Worm (Caenorhabditis elegans): Measurements from ENCODE around the gene sem-5.

sem-5 gene

DNA sequence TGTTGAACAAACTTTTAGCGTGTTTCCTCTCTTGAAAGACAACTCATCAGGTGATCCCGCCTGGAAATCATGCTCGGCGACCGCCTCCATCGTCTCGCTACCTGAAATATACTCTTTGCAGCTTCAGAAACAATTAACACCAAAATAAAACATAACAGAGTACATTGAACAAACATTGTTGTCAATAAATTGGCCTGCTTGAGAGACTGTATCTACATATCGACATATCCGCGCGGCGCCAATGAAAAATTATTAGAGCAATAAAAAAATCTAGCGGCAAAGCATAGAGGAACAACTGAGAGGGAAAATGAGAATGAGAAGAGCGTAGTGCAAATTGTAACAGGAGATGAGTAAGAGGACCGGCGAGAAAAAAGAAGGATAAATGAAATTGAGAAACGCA lies at the start of gene sem-5:
Gene sem-5 (minus strand): TSS at position 101 of the 400 bp plus-strand sequence.
- TF ChIP-seq sox-4 (tag; optimal IDR thresholded peaks at IDR 0.05) (peak; percentile 13), nfya-1 (tag; optimal IDR thresholded peaks at IDR 0.05) (no peak)

DNA sequence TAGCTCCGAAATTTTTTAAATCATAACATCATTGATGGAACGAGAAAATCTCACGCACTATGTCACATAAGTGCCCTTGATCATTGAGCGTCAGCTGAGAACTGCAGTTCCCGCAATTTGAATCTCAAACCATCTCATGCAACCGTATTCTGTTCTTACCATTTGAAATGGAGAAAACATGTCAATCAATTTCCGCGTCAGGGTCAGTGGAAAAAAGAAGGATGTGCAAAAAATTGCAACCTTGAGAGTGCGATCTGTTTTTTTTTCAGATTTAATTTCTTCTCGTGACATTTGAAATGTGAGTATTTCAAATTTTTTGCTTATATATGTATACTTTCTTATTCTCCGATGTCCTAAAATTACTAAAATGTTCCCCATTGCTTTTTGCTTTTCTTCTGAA lies 49.1 kb upstream of the sem-5 start:
- TF ChIP-seq ahr-1 (tag; optimal IDR thresholded peaks at IDR 0.05) (no peak), hlh-13 (GFP tag; optimal IDR thresholded peaks at IDR 0.05) (no peak), ets-4 (tag; optimal IDR thresholded peaks at IDR 0.05) (no peak), pros-1 (tag; optimal IDR thresholded peaks at IDR 0.05) (no peak), K02D7.2 (tag; optimal IDR thresholded peaks at IDR 0.05) (no peak)

- peak; percentile 5 for TF ChIP-seq ceh-48 (tag; optimal IDR thresholded peaks at IDR 0.05)
- peak; percentile 11 for TF ChIP-seq unc-42 (tag; optimal IDR thresholded peaks at IDR 0.05)
- TF ChIP-seq lim-6 (tag; optimal IDR thresholded peaks at IDR 0.05), result no peak
- TF ChIP-seq ceh-31 (tag; optimal IDR thresholded peaks at IDR 0.05), result peak; percentile 71
Observed at ce11 chrX:8005967-8006366, 44.4 kb upstream of the sem-5 start.

DNA sequence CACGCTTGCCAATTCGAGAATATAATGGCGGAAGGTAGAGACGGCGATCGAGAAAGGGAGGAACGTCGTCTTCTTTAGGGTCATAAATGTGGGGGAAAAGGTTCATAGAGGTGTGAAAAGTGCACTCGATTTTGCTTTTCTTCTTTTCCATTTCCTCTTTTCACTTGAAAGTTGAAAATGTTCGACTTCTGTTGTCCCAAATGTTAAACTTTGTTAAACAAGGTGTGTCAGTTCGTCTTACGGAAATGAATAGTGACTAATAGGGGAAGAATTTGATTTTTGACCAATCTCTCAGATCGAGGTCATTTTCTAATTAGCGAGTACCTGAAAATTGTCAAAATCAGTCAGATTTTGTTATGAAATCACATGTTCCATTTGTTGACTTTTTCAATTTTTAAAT lies 43.3 kb upstream of the sem-5 start:
- peak; percentile 34 for TF ChIP-seq ceh-31 (tag; optimal IDR thresholded peaks at IDR 0.05)
- no peak for TF ChIP-seq ceh-30 (tag; optimal IDR thresholded peaks at IDR 0.05)

DNA sequence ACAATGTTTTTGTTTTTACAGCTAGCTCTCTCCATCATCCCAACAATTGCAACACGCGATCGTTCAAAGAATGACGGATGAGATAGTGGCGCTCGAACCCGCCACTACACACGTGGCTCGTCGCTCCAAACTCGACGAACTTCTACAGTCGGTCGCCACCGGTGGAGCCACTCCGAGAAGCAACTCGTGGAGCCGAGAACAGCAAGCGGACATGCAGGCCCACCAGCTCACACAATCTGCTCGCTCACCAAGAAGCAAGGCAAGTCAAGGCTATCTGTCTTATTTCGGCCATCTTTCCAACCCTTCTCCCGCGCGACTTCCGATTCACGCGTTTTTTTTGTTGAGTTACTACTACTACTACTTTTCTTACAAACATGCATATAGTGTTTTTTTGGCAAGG lies 42.1 kb upstream of the sem-5 start, which contains the start of the genes F45E1.1 and F45E1.2:
Gene F45E1.1 (plus strand): TSS at position 20 of the 400 bp plus-strand sequence.
Gene F45E1.2 (plus strand): TSS at position 71 of the 400 bp plus-strand sequence.
- TF ChIP-seq ceh-6 (GFP tag; optimal IDR thresholded peaks at IDR 0.05) (no peak), hlh-30 (tag; optimal IDR thresholded peaks at IDR 0.05; ENCODE audit: insufficient read depth) (no peak), mec-3 (tag; optimal IDR thresholded peaks at IDR 0.05; ENCODE audit: borderline replicate concordance) (no peak), ceh-31 (tag; optimal IDR thresholded peaks at IDR 0.05) (no peak), sdc-2 (tag; optimal IDR thresholded peaks at IDR 0.05) (no peak), tbx-7 (tag; optimal IDR thresholded peaks at IDR 0.05) (no peak), ztf-16 (tag; optimal IDR thresholded peaks at IDR 0.05) (no peak), ceh-22 (tag; optimal IDR thresholded peaks at IDR 0.05) (no peak), nhr-232 (tag; optimal IDR thresholded peaks at IDR 0.05) (no peak), sox-4 (tag; optimal IDR thresholded peaks at IDR 0.05) (no peak), pha-2 (tag; optimal IDR thresholded peaks at IDR 0.05) (no peak), ceh-14 (tag; optimal IDR thresholded peaks at IDR 0.05) (no peak), odd-2 (tag; optimal IDR thresholded peaks at IDR 0.05) (no peak), pqm-1 (tag; optimal IDR thresholded peaks at IDR 0.05) (no peak), T23F11.4 (GFP tag; optimal IDR thresholded peaks at IDR 0.05) (no peak), nhr-11 (tag; optimal IDR thresholded peaks at IDR 0.05) (no peak), elt-2 (tag; optimal IDR thresholded peaks at IDR 0.05) (no peak), dve-1 (tag; optimal IDR thresholded peaks at IDR 0.05) (no peak), rnt-1 (tag; optimal IDR thresholded peaks at IDR 0.05) (no peak)

DNA sequence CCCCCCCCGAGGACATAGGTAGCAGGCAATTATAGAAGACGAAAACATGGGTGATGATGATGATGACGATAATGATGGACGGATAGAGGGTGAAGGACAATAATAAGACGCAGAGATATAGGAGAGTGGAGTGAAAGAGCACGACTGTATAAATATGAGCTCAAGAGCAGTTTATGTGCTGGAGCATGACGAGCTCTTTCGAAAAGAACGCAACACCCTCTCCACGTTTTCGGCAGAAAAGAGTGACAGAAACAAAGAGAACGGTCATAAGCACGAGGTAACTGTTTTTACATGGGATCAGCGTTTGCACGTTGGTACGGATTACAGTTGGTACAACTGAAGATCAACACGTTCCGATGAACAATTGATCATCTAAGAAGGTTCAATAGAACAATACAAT lies 37.4 kb upstream of the sem-5 start:
- TF ChIP-seq ama-1 (optimal IDR thresholded peaks at IDR 0.05) (no peak), ceh-2 (tag; optimal IDR thresholded peaks at IDR 0.05) (no peak), elt-2 (tag; optimal IDR thresholded peaks at IDR 0.05) (no peak), ref-2 (tag; optimal IDR thresholded peaks at IDR 0.05) (no peak), rnt-1 (tag; optimal IDR thresholded peaks at IDR 0.05) (no peak), fax-1 (tag; optimal IDR thresholded peaks at IDR 0.05) (no peak), T23F11.4 (GFP tag; optimal IDR thresholded peaks at IDR 0.05) (no peak), hlh-6 (tag; optimal IDR thresholded peaks at IDR 0.05) (no peak), unc-55 (GFP tag; optimal IDR thresholded peaks at IDR 0.05) (no peak), tbx-2 (tag; optimal IDR thresholded peaks at IDR 0.05) (peak; percentile 30), syd-9 (tag; optimal IDR thresholded peaks at IDR 0.05) (no peak), sox-2 (GFP tag; IDR thresholded peaks at IDR 0.05) (no peak), ceh-48 (tag; optimal IDR thresholded peaks at IDR 0.05) (no peak), pax-1 (tag; optimal IDR thresholded peaks at IDR 0.05) (peak; percentile 92), hlh-13 (GFP tag; optimal IDR thresholded peaks at IDR 0.05) (no peak), sox-4 (tag; optimal IDR thresholded peaks at IDR 0.05) (no peak)
